Worm (Caenorhabditis elegans) whole organism, young adult: ENCODE measurements around the gene mcd-1.

ENCODE experiments used
- B0336.3 ChIP-seq: fragments of 200-800 bp; sonication (Bioruptor generic); IDR thresholded peaks from 2 replicates; pipeline ENCODE4 v1.3.6; 2022; ENCODE audit warnings: missing genetic modification characterization, missing compliant biosample characterization
- F10E7.11 ChIP-seq: sonication (generic microtip); optimal IDR thresholded peaks from 2 replicates; lab custom pipeline; 2017; ENCODE audit warnings: mild to moderate bottlenecking, missing genetic modification characterization, moderate library complexity, missing compliant biosample characterization
- F33H1.4 ChIP-seq: fragments of 200-800 bp; sonication (Bioruptor generic); IDR thresholded peaks from 2 replicates; pipeline ENCODE4 v1.3.6; 2022; ENCODE audit warnings: missing genetic modification reagents, missing genetic modification characterization, missing compliant biosample characterization
- F37B4.10 ChIP-seq: fragments of 200-800 bp; sonication (Bioruptor generic); IDR thresholded peaks from 2 replicates; pipeline ENCODE4 v1.3.6; 2022; ENCODE audit warnings: missing genetic modification characterization, missing compliant biosample characterization
- F55B11.4 ChIP-seq: sonication (generic microtip); optimal IDR thresholded peaks from 2 replicates; lab custom pipeline; 2016; ENCODE audit warnings: missing compliant biosample characterization, missing genetic modification characterization, borderline replicate concordance; ENCODE audit not compliant: insufficient read depth
- T26A5.8 ChIP-seq: sonication (generic microtip); optimal IDR thresholded peaks from 2 replicates; lab custom pipeline; 2016; ENCODE audit warnings: missing genetic modification characterization, missing compliant biosample characterization
- aptf-3 ChIP-seq: fragments of 200-800 bp; sonication (Bioruptor generic); IDR thresholded peaks from 2 replicates; pipeline ENCODE4 v1.3.6; 2022; ENCODE audit warnings: missing genetic modification characterization, missing compliant biosample characterization
- attf-5 ChIP-seq: fragments of 200-800 bp; sonication (Bioruptor generic); optimal IDR thresholded peaks from 2 replicates; lab custom pipeline; 2018; ENCODE audit warnings: mild to moderate bottlenecking, missing genetic modification characterization, missing compliant biosample characterization
- ceh-100 ChIP-seq: fragments of 200-800 bp; sonication (Bioruptor generic); IDR thresholded peaks from 2 replicates; pipeline ENCODE4 v1.3.6; 2022; ENCODE audit warnings: missing genetic modification reagents, missing genetic modification characterization, missing compliant biosample characterization
- ceh-40 ChIP-seq: fragments of 200-800 bp; sonication (Bioruptor generic); IDR thresholded peaks from 2 replicates; pipeline ENCODE4 v1.3.6; 2022; ENCODE audit warnings: missing genetic modification characterization, missing compliant biosample characterization
- dpff-1 ChIP-seq: sonication (generic microtip); optimal IDR thresholded peaks from 2 replicates; lab custom pipeline; 2017; ENCODE audit warnings: mild to moderate bottlenecking, missing genetic modification characterization, missing compliant biosample characterization
- egl-18 ChIP-seq: fragments of 200-800 bp; sonication (Bioruptor generic); IDR thresholded peaks from 2 replicates; pipeline ENCODE4 v1.3.6; 2022; ENCODE audit warnings: missing genetic modification reagents, missing genetic modification characterization, missing compliant biosample characterization
- hmg-20 ChIP-seq: fragments of 200-800 bp; sonication (Bioruptor generic); IDR thresholded peaks from 2 replicates; pipeline ENCODE4 v1.3.6; 2022; ENCODE audit warnings: missing genetic modification reagents, missing genetic modification characterization, missing compliant biosample characterization
- hsf-1 ChIP-seq: fragments of 200-800 bp; sonication (Bioruptor generic); IDR thresholded peaks from 2 replicates; pipeline ENCODE4 v1.3.6; 2022; ENCODE audit warnings: missing genetic modification reagents, missing genetic modification characterization, missing compliant biosample characterization
- let-607 ChIP-seq, 2 experiments: fragments of 200-800 bp in 1 of 2; sonication (Bioruptor generic) in 1 of 2; sonication (generic microtip) in 1 of 2; optimal IDR thresholded peaks; 2 replicates each; lab custom pipeline; 2016 to 2018; ENCODE audit warnings: mild to moderate bottlenecking in 2 of 2, missing compliant biosample characterization in 2 of 2, missing genetic modification characterization in 2 of 2, moderate library complexity in 2 of 2, missing genotype in 1 of 2
- nfya-1 ChIP-seq: sonication (generic microtip); optimal IDR thresholded peaks from 2 replicates; lab custom pipeline; 2017; ENCODE audit warnings: antibody characterized with exemption, missing compliant biosample characterization, missing genetic modification characterization, borderline replicate concordance; ENCODE audit not compliant: insufficient read depth
- nhr-80 ChIP-seq: sonication (generic microtip); optimal IDR thresholded peaks from 2 replicates; lab custom pipeline; 2016; ENCODE audit warnings: missing genetic modification characterization, missing compliant biosample characterization
- nhr-90 ChIP-seq: sonication (generic microtip); optimal IDR thresholded peaks from 2 replicates; lab custom pipeline; 2016; ENCODE audit warnings: missing genotype, mild to moderate bottlenecking, missing genetic modification characterization, missing compliant biosample characterization
- pbrm-1 ChIP-seq: fragments of 200-800 bp; sonication (Bioruptor generic); IDR thresholded peaks from 2 replicates; pipeline ENCODE4 v1.3.6; 2022; ENCODE audit warnings: missing genetic modification reagents, missing genetic modification characterization, missing compliant biosample characterization
- repo-1 ChIP-seq: sonication (generic microtip); optimal IDR thresholded peaks from 2 replicates; lab custom pipeline; 2017; ENCODE audit warnings: mild to moderate bottlenecking, missing genetic modification characterization, missing compliant biosample characterization
- sea-2 ChIP-seq: fragments of 200-800 bp; sonication (Bioruptor generic); IDR thresholded peaks from 2 replicates; pipeline ENCODE4 v1.3.6; 2022; ENCODE audit warnings: missing genetic modification characterization, missing compliant biosample characterization
- snpc-4 ChIP-seq, 5 experiments: fragments of 150-350 bp in 1 of 5; sonication (generic microtip) in 4 of 5; optimal IDR thresholded peaks; 2 replicates each; lab custom pipeline; 2014 to 2018; ENCODE audit warnings: missing genetic modification characterization in 5 of 5, missing biosample characterization in 3 of 5, antibody characterized with exemption in 2 of 5, mild to moderate bottlenecking in 2 of 5, missing compliant biosample characterization in 2 of 5, missing genotype in 2 of 5, moderate library complexity in 2 of 5, missing genetic modification reagents in 1 of 5
- sptf-2 ChIP-seq: fragments of 200-800 bp; sonication (Bioruptor generic); optimal IDR thresholded peaks from 2 replicates; lab custom pipeline; 2018; ENCODE audit warnings: mild to moderate bottlenecking, missing genetic modification characterization, missing compliant biosample characterization
- tbx-9 ChIP-seq: sonication (generic microtip); optimal IDR thresholded peaks from 2 replicates; lab custom pipeline; 2016; ENCODE audit warnings: borderline replicate concordance, missing genetic modification characterization, inconsistent platforms, missing compliant biosample characterization
- zfh-2 ChIP-seq: fragments of 200-800 bp; sonication (Bioruptor generic); conservative IDR thresholded peaks from 2 replicates; pipeline ENCODE4 v1.3.6; 2022; ENCODE audit warnings: missing genetic modification reagents, missing genetic modification characterization, missing compliant biosample characterization
- zim-3 ChIP-seq: sonication (generic microtip); optimal IDR thresholded peaks from 2 replicates; lab custom pipeline; 2017; ENCODE audit warnings: mild to moderate bottlenecking, missing genetic modification characterization, moderate library complexity, missing compliant biosample characterization
- ztf-22 ChIP-seq: fragments of 200-800 bp; sonication (Bioruptor generic); optimal IDR thresholded peaks from 2 replicates; lab custom pipeline; 2018; ENCODE audit warnings: mild to moderate bottlenecking, missing genetic modification characterization, moderate library complexity, missing compliant biosample characterization
- ztf-6 ChIP-seq: fragments of 200-800 bp; sonication (Bioruptor generic); IDR thresholded peaks from 2 replicates; pipeline ENCODE4 v1.3.6; 2022; ENCODE audit warnings: missing genetic modification reagents, missing genetic modification characterization, missing compliant biosample characterization

Gene mcd-1

ce11 chrII:13888278-13888677 is at the start of gene mcd-1 (continued):
- TF ChIP-seq F33H1.4 (GFP tag; lab: Robert Waterston, UW) (peak; percentile 38; the same call in 1 of the 2 replicates), sptf-2 (GFP tag; lab: Kevin White, UChicago) (no peak)

ce11 chrII:13839454-13839853 is 48.9 kb upstream of the mcd-1 start:
- TF ChIP-seq nfya-1 (tag; lab: Kevin White, UChicago) (no peak), zfh-2 (GFP tag; lab: Robert Waterston, UW) (peak; percentile 42; the same call in 1 of the 2 replicates)

ce11 chrII:13841106-13841854 is 47.1 kb upstream of the mcd-1 start, which contains the start of gene F08G2.7:
Gene F08G2.7, minus strand, starts transcription at chrII:13841156.
- TF ChIP-seq ceh-100 (GFP tag; lab: Robert Waterston, UW) (no peak), attf-5 (GFP tag; lab: Kevin White, UChicago) (no peak), pbrm-1 (GFP tag; lab: Robert Waterston, UW) (no peak), F10E7.11 (tag; lab: Kevin White, UChicago) (no peak), nhr-90 (tag; lab: Kevin White, UChicago) (no peak), F55B11.4 (tag; lab: Kevin White, UChicago) (no peak)

ce11 chrII:13842340-13842739 is 46.0 kb upstream of the mcd-1 start:
- no peak for TF ChIP-seq sea-2 (GFP tag; lab: Robert Waterston, UW)
- TF ChIP-seq ceh-40 = no peak
- no peak for TF ChIP-seq F33H1.4 (GFP tag; lab: Robert Waterston, UW)

ce11 chrII:13846018-13846417 is 42.3 kb upstream of the mcd-1 start:
- TF ChIP-seq ztf-22 (GFP tag; lab: Kevin White, UChicago) (no peak), egl-18 (GFP tag; lab: Robert Waterston, UW) (no peak), F37B4.10 (GFP tag; lab: Robert Waterston, UW) (no peak), dpff-1 (tag; lab: Kevin White, UChicago) (no peak), hsf-1 (GFP tag; lab: Robert Waterston, UW) (no peak), B0336.3 (GFP tag; lab: Robert Waterston, UW) (no peak), nhr-80 (peak; percentile 81), F55B11.4 (tag; lab: Kevin White, UChicago) (no peak), snpc-4 (GFP tag; optimal IDR thresholded peaks at IDR 0.05; lab: Kevin White, UChicago) (no peak), snpc-4 (tag; optimal IDR thresholded peaks at IDR 0.05; lab: Kevin White, UChicago) (peak in 1 of 4 experiments; percentile 51), ztf-6 (GFP tag; lab: Robert Waterston, UW) (no peak), tbx-9 (tag; lab: Kevin White, UChicago) (no peak), hmg-20 (GFP tag; lab: Robert Waterston, UW) (no peak), let-607 (tag; optimal IDR thresholded peaks at IDR 0.05; lab: Kevin White, UChicago) (peak in 1 of 2 experiments; percentile 6), aptf-3 (no peak), T26A5.8 (tag; lab: Kevin White, UChicago) (no peak), repo-1 (tag; lab: Kevin White, UChicago) (no peak), zim-3 (tag; lab: Kevin White, UChicago) (no peak)
